Worm (Caenorhabditis elegans) whole organism, L2 larva: ENCODE results near the gene M60.7.

Experiments
- C34F6.9 ChIP-seq: fragments of 150-350 bp; optimal IDR thresholded peaks from 2 replicates; lab custom pipeline; 2014; ENCODE audit warnings: missing biosample characterization, missing genetic modification characterization
- F13H6.1 ChIP-seq: sonication (generic microtip); optimal IDR thresholded peaks from 2 replicates; lab custom pipeline; 2016; ENCODE audit warnings: missing genetic modification characterization, missing compliant biosample characterization
- R02D3.7 ChIP-seq: fragments of 150-350 bp; optimal IDR thresholded peaks from 2 replicates; lab custom pipeline; 2014; ENCODE audit warnings: missing biosample characterization, missing genetic modification characterization
- ZK546.5 ChIP-seq: sonication (generic microtip); optimal IDR thresholded peaks from 2 replicates; lab custom pipeline; 2017; ENCODE audit warnings: missing biosample characterization, missing genetic modification characterization
- ama-1 ChIP-seq: fragments of 150-350 bp; optimal IDR thresholded peaks from 2 replicates; lab custom pipeline; 2018; ENCODE audit warnings: inconsistent platforms
- blmp-1 ChIP-seq: sonication (generic microtip); optimal IDR thresholded peaks from 2 replicates; lab custom pipeline; 2017; ENCODE audit warnings: missing genetic modification characterization, mild to moderate bottlenecking, missing compliant biosample characterization, antibody characterized with exemption, moderate library complexity; ENCODE audit not compliant: insufficient read depth
- ceh-16 ChIP-seq: fragments of 150-350 bp; optimal IDR thresholded peaks from 2 replicates; lab custom pipeline; 2014; ENCODE audit warnings: missing biosample characterization, missing genetic modification characterization
- ceh-82 ChIP-seq: fragments of 150-350 bp; optimal IDR thresholded peaks from 2 replicates; lab custom pipeline; 2014; ENCODE audit warnings: missing biosample characterization, missing genetic modification characterization
- crh-2 ChIP-seq: sonication (generic microtip); optimal IDR thresholded peaks from 2 replicates; lab custom pipeline; 2017; ENCODE audit warnings: missing biosample characterization, missing genetic modification characterization
- dmd-4 ChIP-seq: sonication (generic microtip); optimal IDR thresholded peaks from 2 replicates; lab custom pipeline; 2017; ENCODE audit warnings: missing biosample characterization, missing genetic modification characterization
- elt-1 ChIP-seq: fragments of 150-350 bp; optimal IDR thresholded peaks from 2 replicates; lab custom pipeline; 2014; ENCODE audit warnings: missing biosample characterization, missing genetic modification characterization
- elt-3 ChIP-seq: sonication (generic microtip); optimal IDR thresholded peaks from 2 replicates; lab custom pipeline; 2017; ENCODE audit warnings: missing biosample characterization, missing genetic modification characterization
- fos-1 ChIP-seq: fragments of 150-350 bp; optimal IDR thresholded peaks from 2 replicates; lab custom pipeline; 2014; ENCODE audit warnings: missing biosample characterization, missing genetic modification characterization
- lin-11 ChIP-seq: fragments of 150-350 bp; sonication (generic microtip); optimal IDR thresholded peaks from 2 replicates; lab custom pipeline; 2014; ENCODE audit warnings: missing biosample characterization, missing genetic modification characterization, inconsistent platforms, mixed read lengths
- lin-13 ChIP-seq: fragments of 150-350 bp; optimal IDR thresholded peaks from 2 replicates; lab custom pipeline; 2014; ENCODE audit warnings: missing biosample characterization, missing genetic modification reagents, missing genetic modification characterization
- lin-39 ChIP-seq: fragments of 150-350 bp; optimal IDR thresholded peaks from 2 replicates; lab custom pipeline; 2014; ENCODE audit warnings: missing biosample characterization, missing genetic modification reagents, missing genetic modification characterization
- lsy-2 ChIP-seq, 2 experiments: fragments of 150-350 bp in 1 of 2; sonication (generic microtip) in 1 of 2; optimal IDR thresholded peaks; 2 replicates each; lab custom pipeline; 2014 to 2017; ENCODE audit warnings: missing biosample characterization in 2 of 2, missing genetic modification characterization in 2 of 2
- mab-5 ChIP-seq: fragments of 150-350 bp; optimal IDR thresholded peaks from 2 replicates; lab custom pipeline; 2014; ENCODE audit warnings: missing biosample characterization, missing genetic modification characterization
- mdl-1 ChIP-seq, 2 experiments: fragments of 150-350 bp in 1 of 2; sonication (generic microtip) in 1 of 2; optimal IDR thresholded peaks; 2 replicates each; lab custom pipeline; 2017; ENCODE audit warnings: missing biosample characterization in 2 of 2, missing genetic modification characterization in 2 of 2
- nhr-10 ChIP-seq: sonication (generic microtip); optimal IDR thresholded peaks from 2 replicates; lab custom pipeline; 2017; ENCODE audit warnings: missing biosample characterization, missing genetic modification characterization
- nhr-12 ChIP-seq: fragments of 150-350 bp; optimal IDR thresholded peaks from 2 replicates; lab custom pipeline; 2014; ENCODE audit warnings: missing biosample characterization, missing genetic modification characterization
- nhr-129 ChIP-seq: fragments of 150-350 bp; optimal IDR thresholded peaks from 2 replicates; lab custom pipeline; 2014; ENCODE audit warnings: missing biosample characterization, missing genetic modification characterization
- nhr-21 ChIP-seq: fragments of 150-350 bp; optimal IDR thresholded peaks from 2 replicates; lab custom pipeline; 2014; ENCODE audit warnings: missing biosample characterization, missing genetic modification characterization
- nhr-237 ChIP-seq: fragments of 150-350 bp; optimal IDR thresholded peaks from 2 replicates; lab custom pipeline; 2014; ENCODE audit warnings: missing biosample characterization, missing genetic modification characterization
- nhr-25 ChIP-seq: fragments of 150-350 bp; sonication (generic microtip); optimal IDR thresholded peaks from 3 replicates; lab custom pipeline; 2014; ENCODE audit warnings: missing biosample characterization, missing genetic modification characterization
- nhr-77 ChIP-seq: fragments of 150-350 bp; optimal IDR thresholded peaks from 2 replicates; lab custom pipeline; 2014; ENCODE audit warnings: missing biosample characterization, missing genetic modification characterization
- sem-4 ChIP-seq: fragments of 150-350 bp; optimal IDR thresholded peaks from 2 replicates; lab custom pipeline; 2014; ENCODE audit warnings: missing biosample characterization, missing genetic modification reagents, missing genetic modification characterization
- skn-1 ChIP-seq: sonication (generic microtip); optimal IDR thresholded peaks from 2 replicates; lab custom pipeline; 2017; ENCODE audit warnings: missing biosample characterization, missing genetic modification characterization
- sma-9 ChIP-seq, 2 experiments: fragments of 150-350 bp in 1 of 2; sonication (generic microtip) in 1 of 2; optimal IDR thresholded peaks; 2 replicates each; lab custom pipeline; 2014 to 2016; ENCODE audit warnings: missing genetic modification characterization in 2 of 2, mild to moderate bottlenecking in 1 of 2, missing biosample characterization in 1 of 2, missing compliant biosample characterization in 1 of 2, missing genetic modification reagents in 1 of 2, moderate library complexity in 1 of 2
- unc-55 ChIP-seq: fragments of 150-350 bp; sonication (generic microtip); optimal IDR thresholded peaks from 3 replicates; lab custom pipeline; 2014; ENCODE audit warnings: missing biosample characterization, missing genetic modification reagents, missing genetic modification characterization
- unc-62 ChIP-seq: fragments of 150-350 bp; optimal IDR thresholded peaks from 2 replicates; lab custom pipeline; 2014; ENCODE audit warnings: missing biosample characterization, missing genetic modification reagents, missing genetic modification characterization
- zag-1 ChIP-seq: fragments of 150-350 bp; optimal IDR thresholded peaks from 2 replicates; lab custom pipeline; 2014; ENCODE audit warnings: missing biosample characterization, missing genetic modification characterization
- ztf-11 ChIP-seq: sonication (generic microtip); optimal IDR thresholded peaks from 2 replicates; lab custom pipeline; 2017; ENCODE audit warnings: missing biosample characterization, missing genetic modification characterization

Gene M60.7

DNA sequence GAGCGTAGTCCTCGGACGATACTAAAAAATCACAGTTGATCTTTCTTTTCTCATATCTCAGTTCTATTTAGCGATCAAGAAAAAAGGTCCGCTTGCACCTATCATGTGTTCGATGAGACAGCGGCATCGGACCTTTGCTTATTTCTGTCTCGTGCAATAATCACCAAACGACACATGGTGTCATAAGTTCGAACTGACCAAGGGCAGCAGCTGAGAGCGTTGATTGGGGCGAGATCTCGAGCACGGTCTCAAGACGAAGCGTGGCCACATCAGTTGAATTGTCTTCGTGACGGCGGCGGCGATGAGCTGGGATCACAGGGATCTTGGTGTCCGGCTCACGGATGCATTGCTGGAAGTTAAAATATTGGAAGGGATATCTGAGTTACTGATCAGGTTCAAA, 1.8 kb upstream of the M60.7 start:
- TF ChIP-seq nhr-129 (tag; lab: Kevin White, UChicago) (peak; percentile 38), nhr-12 (no peak)

DNA sequence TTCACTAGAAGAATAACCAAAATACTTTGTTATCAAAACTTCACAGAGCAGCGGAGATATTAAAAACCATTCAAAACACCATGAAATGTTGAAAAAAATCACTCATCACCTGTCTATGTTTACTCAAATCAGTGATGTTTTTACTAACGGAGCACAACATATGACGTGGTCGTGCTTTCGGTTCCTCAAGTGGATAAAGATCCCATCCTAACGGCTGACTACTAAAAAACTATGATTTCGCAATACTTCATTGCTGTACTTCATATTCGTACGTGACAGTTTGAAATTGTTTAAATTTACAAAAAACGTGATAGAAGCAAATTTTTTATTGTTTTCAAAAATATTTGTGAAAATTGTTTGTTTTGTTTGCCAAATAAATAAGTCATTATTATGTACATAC, 3.3 kb downstream of the M60.7 start:
- TF ChIP-seq ceh-82 (tag; lab: Kevin White, UChicago) (no peak), nhr-25 (tag; lab: Kevin White, UChicago) (no peak), nhr-129 (tag; lab: Kevin White, UChicago) (peak; percentile 62)

DNA sequence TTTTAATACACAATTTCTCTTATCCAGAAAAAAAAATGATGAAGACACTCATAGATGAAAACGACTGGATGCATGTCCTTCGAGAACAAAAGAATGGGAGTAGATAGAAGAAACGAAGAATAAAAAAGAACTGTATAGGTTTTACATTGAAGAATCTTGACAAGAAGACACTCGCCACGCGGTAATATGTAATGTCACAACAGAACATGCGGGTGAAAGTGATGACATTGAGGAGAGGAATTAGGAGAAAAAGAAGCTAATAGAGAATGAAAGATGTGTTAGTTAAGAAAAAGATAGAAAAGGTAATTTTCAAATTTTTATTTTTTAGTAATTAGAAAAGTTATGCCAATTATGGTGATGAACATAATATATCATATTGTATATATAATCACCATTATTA, 5.5 kb downstream of the M60.7 start:
- TF ChIP-seq nhr-25 (tag; lab: Kevin White, UChicago) (peak; percentile 64), unc-62 (GFP tag; lab: Kevin White, UChicago) (no peak), sma-9 (GFP tag; optimal IDR thresholded peaks at IDR 0.05; lab: Kevin White, UChicago) (peak; percentile 7), sma-9 (tag; optimal IDR thresholded peaks at IDR 0.05; lab: Kevin White, UChicago) (no peak), blmp-1 (tag; lab: Kevin White, UChicago) (peak; percentile 93)

DNA sequence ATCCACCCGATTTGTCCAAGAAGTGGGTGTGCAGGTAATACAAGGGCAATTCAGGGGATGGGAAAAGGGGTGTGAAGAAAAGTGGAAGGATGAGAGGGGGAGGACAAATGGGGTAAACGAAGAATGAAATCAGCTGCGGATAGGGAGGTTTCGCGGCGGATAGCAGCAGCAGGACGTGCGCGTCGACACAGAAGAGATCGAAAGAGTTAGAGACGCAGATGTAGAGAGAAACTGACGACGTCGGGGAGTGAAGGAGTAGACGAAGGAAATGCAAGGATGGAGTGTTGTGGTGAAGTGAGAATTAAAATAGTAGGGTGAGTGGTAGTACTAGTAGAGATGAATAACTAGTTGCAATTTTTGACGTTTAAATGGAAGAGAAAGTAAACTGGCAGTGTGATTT, 8.7 kb downstream of the M60.7 start, which contains the start of gene M60.6:
Gene M60.6, minus strand, starts transcription at position 166 of the 400 bp plus-strand sequence.
- TF ChIP-seq elt-1 (tag; lab: Kevin White, UChicago): no peak
- peak; percentile 2 for TF ChIP-seq nhr-21 (tag; lab: Kevin White, UChicago)
- TF ChIP-seq lsy-2 (tag; optimal IDR thresholded peaks at IDR 0.05; lab: Kevin White, UChicago): peak in 1 of 2 experiments; percentile 32
- TF ChIP-seq R02D3.7 (tag; lab: Kevin White, UChicago): no peak
- TF ChIP-seq lin-39 (tag; lab: Kevin White, UChicago): no peak
- peak in 1 of 2 experiments; percentile 13 for TF ChIP-seq mdl-1 (tag; optimal IDR thresholded peaks at IDR 0.05; lab: Kevin White, UChicago)
- peak; percentile 51 for TF ChIP-seq zag-1 (tag; lab: Kevin White, UChicago)
- no peak for TF ChIP-seq nhr-237 (tag; lab: Kevin White, UChicago)
- no peak for TF ChIP-seq skn-1 (tag; lab: Kevin White, UChicago)
- TF ChIP-seq mab-5: no peak
- TF ChIP-seq nhr-10 (tag; lab: Kevin White, UChicago): no peak
- TF ChIP-seq unc-55 (GFP tag; lab: Kevin White, UChicago): peak; percentile 75
- no peak for TF ChIP-seq dmd-4 (tag; lab: Kevin White, UChicago)
- TF ChIP-seq C34F6.9 (tag; lab: Kevin White, UChicago): peak; percentile 23
- TF ChIP-seq ztf-11: no peak
- peak; percentile 54 for TF ChIP-seq nhr-25 (tag; lab: Kevin White, UChicago)
- TF ChIP-seq lin-11 (tag; lab: Kevin White, UChicago): no peak
- TF ChIP-seq ceh-16: no peak
- peak; percentile 62 for TF ChIP-seq nhr-129 (tag; lab: Kevin White, UChicago)
- TF ChIP-seq F13H6.1 (tag; lab: Kevin White, UChicago): peak; percentile 9
- TF ChIP-seq sma-9 (GFP tag; optimal IDR thresholded peaks at IDR 0.05; lab: Kevin White, UChicago): peak; percentile 56
- no peak for TF ChIP-seq sma-9 (tag; optimal IDR thresholded peaks at IDR 0.05; lab: Kevin White, UChicago)
- peak; percentile 8 for TF ChIP-seq sem-4
- TF ChIP-seq fos-1 (tag; lab: Kevin White, UChicago): no peak

DNA sequence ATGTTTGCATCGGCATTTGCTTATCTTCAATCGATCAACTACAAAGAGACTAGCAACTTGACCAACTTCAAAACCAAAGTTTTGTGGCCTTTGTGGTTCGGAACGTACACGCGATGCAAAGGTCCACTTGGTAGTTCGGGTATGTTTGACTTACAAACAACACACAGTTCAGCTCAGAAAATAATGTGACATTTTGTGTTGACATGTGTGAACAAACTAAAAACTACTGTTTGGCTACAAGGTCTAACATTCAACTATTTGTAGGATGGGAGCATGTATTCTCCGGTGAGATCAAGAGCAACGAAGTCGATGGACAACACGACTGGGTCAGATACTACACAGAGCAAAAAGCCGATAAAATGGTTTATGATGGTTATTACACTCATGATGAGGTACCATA, 13.9 kb downstream of the M60.7 start:
- TF ChIP-seq R02D3.7 (tag; lab: Kevin White, UChicago): no peak
- no peak for TF ChIP-seq nhr-12
- TF ChIP-seq ama-1 (lab: Kevin White, UChicago): no peak
- TF ChIP-seq elt-3 (tag; lab: Kevin White, UChicago): no peak
- no peak for TF ChIP-seq sma-9 (GFP tag; optimal IDR thresholded peaks at IDR 0.05; lab: Kevin White, UChicago)
- no peak for TF ChIP-seq sma-9 (tag; optimal IDR thresholded peaks at IDR 0.05; lab: Kevin White, UChicago)
- no peak for TF ChIP-seq nhr-77 (tag; lab: Kevin White, UChicago)
- no peak for TF ChIP-seq crh-2
- TF ChIP-seq ceh-16: no peak
- TF ChIP-seq skn-1 (tag; lab: Kevin White, UChicago): no peak
- no peak for TF ChIP-seq ZK546.5 (tag; lab: Kevin White, UChicago)
- TF ChIP-seq lin-13 (GFP tag; lab: Kevin White, UChicago): no peak
- TF ChIP-seq nhr-25 (tag; lab: Kevin White, UChicago): no peak
- TF ChIP-seq lin-39 (tag; lab: Kevin White, UChicago): no peak
